Worm (Caenorhabditis elegans): ENCODE measurements around the gene R05H10.3.

R05H10.3 gene

ce11 chrII:14838596-14839215 is 31.0 kb upstream of the R05H10.3 start:
- TF ChIP-seq ZK546.5 (tag; optimal IDR thresholded peaks at IDR 0.05): no peak
- peak; percentile 57 for TF ChIP-seq nhr-43 (tag; optimal IDR thresholded peaks at IDR 0.05; ENCODE audit: poor library complexity, severe bottlenecking)
- TF ChIP-seq ceh-28 (tag; optimal IDR thresholded peaks at IDR 0.05): peak; percentile 7
- peak; percentile 67 for TF ChIP-seq nhr-23 (tag; optimal IDR thresholded peaks at IDR 0.05)
- TF ChIP-seq unc-62 (GFP tag; optimal IDR thresholded peaks at IDR 0.05): no peak
- no peak for TF ChIP-seq R02D3.7 (tag; optimal IDR thresholded peaks at IDR 0.05)
- no peak for TF ChIP-seq egl-5 (tag; optimal IDR thresholded peaks at IDR 0.05)
- peak; percentile 3 for TF ChIP-seq elt-2 (tag; optimal IDR thresholded peaks at IDR 0.05)
- no peak for TF ChIP-seq eor-1 (tag; optimal IDR thresholded peaks at IDR 0.05)
- TF ChIP-seq nfya-1 (tag; optimal IDR thresholded peaks at IDR 0.05; ENCODE audit: insufficient read depth): no peak
- TF ChIP-seq aly-2 (tag; optimal IDR thresholded peaks at IDR 0.05): no peak
- TF ChIP-seq unc-39 (tag; optimal IDR thresholded peaks at IDR 0.05): no peak
- peak in 1 of 3 experiments; percentile 29 for TF ChIP-seq elt-3 (tag; optimal IDR thresholded peaks at IDR 0.05)
- TF ChIP-seq nhr-76 (tag; optimal IDR thresholded peaks at IDR 0.05): peak; percentile 38
- TF ChIP-seq skn-1 (tag; optimal IDR thresholded peaks at IDR 0.05): no peak

ce11 chrII:14841253-14841652 is 28.5 kb upstream of the R05H10.3 start:
- no peak for TF ChIP-seq ztf-4 (tag; optimal IDR thresholded peaks at IDR 0.05)
- no peak for TF ChIP-seq unc-62 (GFP tag; optimal IDR thresholded peaks at IDR 0.05)
- TF ChIP-seq nhr-43 (tag; optimal IDR thresholded peaks at IDR 0.05; ENCODE audit: poor library complexity, severe bottlenecking): peak; percentile 54

ce11 chrII:14843016-14843415 is 26.7 kb upstream of the R05H10.3 start, which contains the start of gene cdh-7:
Gene cdh-7 (plus strand): TSS chrII:14843229.
- no peak for TF ChIP-seq snpc-4 (tag; optimal IDR thresholded peaks at IDR 0.05)
- TF ChIP-seq nhr-23 (tag; optimal IDR thresholded peaks at IDR 0.05): peak; percentile 18
- no peak for TF ChIP-seq nhr-12 (tag; optimal IDR thresholded peaks at IDR 0.05)
- no peak for TF ChIP-seq fkh-2 (tag; optimal IDR thresholded peaks at IDR 0.05)
- TF ChIP-seq unc-39 (tag; optimal IDR thresholded peaks at IDR 0.05): no peak
- no peak for TF ChIP-seq lin-15B (tag; optimal IDR thresholded peaks at IDR 0.05)

ce11 chrII:14844253-14844652 is 25.5 kb upstream of the R05H10.3 start:
- TF ChIP-seq nhr-23 (tag; optimal IDR thresholded peaks at IDR 0.05) (peak; percentile 92), unc-62 (GFP tag; optimal IDR thresholded peaks at IDR 0.05) (no peak), pqm-1 (tag; optimal IDR thresholded peaks at IDR 0.05) (no peak), eor-1 (tag; optimal IDR thresholded peaks at IDR 0.05) (no peak), elt-3 (tag; optimal IDR thresholded peaks at IDR 0.05) (peak in 2 of 3 experiments; percentile 0 to 49)

ce11 chrII:14849897-14850296 is 19.8 kb upstream of the R05H10.3 start:
- TF ChIP-seq nhr-43 (tag; optimal IDR thresholded peaks at IDR 0.05; ENCODE audit: poor library complexity, severe bottlenecking): no peak
- no peak for TF ChIP-seq nhr-76 (tag; optimal IDR thresholded peaks at IDR 0.05)
- no peak for TF ChIP-seq ama-1 (optimal IDR thresholded peaks at IDR 0.05)
- no peak for TF ChIP-seq nhr-11 (tag; optimal IDR thresholded peaks at IDR 0.05)
- TF ChIP-seq egl-27 (tag; optimal IDR thresholded peaks at IDR 0.05): no peak
- TF ChIP-seq ceh-82 (tag; optimal IDR thresholded peaks at IDR 0.05): no peak
- TF ChIP-seq aly-2 (tag; optimal IDR thresholded peaks at IDR 0.05): no peak
- no peak for TF ChIP-seq nhr-237 (tag; optimal IDR thresholded peaks at IDR 0.05)
- no peak for TF ChIP-seq lin-39 (tag; optimal IDR thresholded peaks at IDR 0.05)
- TF ChIP-seq fos-1 (tag; optimal IDR thresholded peaks at IDR 0.05): no peak
- TF ChIP-seq jun-1 (tag; optimal IDR thresholded peaks at IDR 0.05): no peak
- no peak for TF ChIP-seq nhr-23 (tag; optimal IDR thresholded peaks at IDR 0.05)
- no peak for TF ChIP-seq tbx-2 (tag; optimal IDR thresholded peaks at IDR 0.05)
- TF ChIP-seq R02D3.7 (tag; optimal IDR thresholded peaks at IDR 0.05): no peak
- TF ChIP-seq hmg-11 (tag; optimal IDR thresholded peaks at IDR 0.05): no peak

ce11 chrII:14851483-14851882 is 18.3 kb upstream of the R05H10.3 start, which contains the start of gene R05H10.1:
Gene R05H10.1 (plus strand): TSS chrII:14851816.
- no peak for TF ChIP-seq tbx-2 (tag; optimal IDR thresholded peaks at IDR 0.05)
- TF ChIP-seq nhr-237 (tag; optimal IDR thresholded peaks at IDR 0.05): no peak
- no peak for TF ChIP-seq mml-1 (tag; optimal IDR thresholded peaks at IDR 0.05)
- TF ChIP-seq nhr-77 (tag; optimal IDR thresholded peaks at IDR 0.05): no peak
